Fruit fly (Drosophila melanogaster) Kc167 (cell line): ENCODE data around the gene PH4alphaSG2.

Source experiments
- Myc ChIP-seq: fragments of >200 bp; optimal IDR thresholded peaks from 2 replicates; lab custom pipeline; 2017; ENCODE audit warnings: missing external identifiers
- Sin3A ChIP-seq: fragments of >200 bp; optimal IDR thresholded peaks from 2 replicates; lab custom pipeline; 2018; ENCODE audit warnings: missing external identifiers
- h ChIP-seq: fragments of >200 bp; optimal IDR thresholded peaks from 3 replicates; lab custom pipeline; 2018; ENCODE audit warnings: missing external identifiers
- insv ChIP-seq: fragments of >200 bp; optimal IDR thresholded peaks from 3 replicates; lab custom pipeline; 2018; ENCODE audit warnings: missing external identifiers
- psq ChIP-seq: fragments of >200 bp; optimal IDR thresholded peaks from 2 replicates; lab custom pipeline; 2017; ENCODE audit warnings: missing external identifiers
- ttk ChIP-seq: sonication (Bioruptor generic); optimal IDR thresholded peaks from 2 replicates; lab custom pipeline; 2017; ENCODE audit warnings: missing external identifiers

Gene PH4alphaSG2

dm6 chr3R:30489797-30490196 is at the start of gene PH4alphaSG2:
TSS of gene PH4alphaSG2 (plus strand) at chr3R:30490074.
- no peak for TF ChIP-seq Myc (lab: Kevin White, UChicago)
- no peak for TF ChIP-seq Sin3A (lab: Kevin White, UChicago)
- TF ChIP-seq psq (lab: Kevin White, UChicago), result no peak
- TF ChIP-seq h (lab: Kevin White, UChicago), result no peak
- no peak for TF ChIP-seq ttk (lab: Kevin White, UChicago)
- no peak for TF ChIP-seq insv

DNA sequence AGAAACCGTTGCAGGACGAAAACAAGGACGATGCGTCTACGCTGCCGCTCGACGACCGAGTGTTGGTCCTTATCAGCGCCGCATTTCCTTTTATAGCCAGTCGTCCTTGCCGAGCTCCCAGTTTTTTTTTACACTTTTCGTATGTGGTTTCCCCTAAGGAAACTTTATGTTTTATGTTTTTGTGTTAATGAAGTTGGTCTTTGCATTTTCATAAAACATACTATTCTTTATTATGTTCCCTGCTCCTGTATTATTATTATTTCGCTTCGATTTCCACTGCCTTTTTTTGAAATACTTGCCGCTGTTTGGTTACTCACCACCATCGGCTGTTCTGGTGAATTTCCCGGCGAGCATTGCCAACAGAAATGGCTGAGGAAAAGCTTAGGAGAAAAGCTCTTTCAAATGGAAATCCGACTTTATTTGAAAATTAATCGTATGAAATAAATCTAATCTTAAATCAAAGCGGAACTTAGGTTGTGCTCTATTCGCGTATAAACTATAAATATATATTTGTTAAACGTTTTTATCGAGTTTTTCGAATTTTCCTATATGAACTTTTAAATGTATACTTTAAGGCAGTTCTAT is 46.2 kb upstream of the PH4alphaSG2 start, which contains the start of gene CG15537:
CG15537 (minus strand) TSS at position 51 of the 585 bp plus-strand sequence.
- no peak for TF ChIP-seq h (lab: Kevin White, UChicago)
- TF ChIP-seq ttk (lab: Kevin White, UChicago), result no peak
- TF ChIP-seq Sin3A (lab: Kevin White, UChicago), result no peak
- TF ChIP-seq insv, result no peak

DNA sequence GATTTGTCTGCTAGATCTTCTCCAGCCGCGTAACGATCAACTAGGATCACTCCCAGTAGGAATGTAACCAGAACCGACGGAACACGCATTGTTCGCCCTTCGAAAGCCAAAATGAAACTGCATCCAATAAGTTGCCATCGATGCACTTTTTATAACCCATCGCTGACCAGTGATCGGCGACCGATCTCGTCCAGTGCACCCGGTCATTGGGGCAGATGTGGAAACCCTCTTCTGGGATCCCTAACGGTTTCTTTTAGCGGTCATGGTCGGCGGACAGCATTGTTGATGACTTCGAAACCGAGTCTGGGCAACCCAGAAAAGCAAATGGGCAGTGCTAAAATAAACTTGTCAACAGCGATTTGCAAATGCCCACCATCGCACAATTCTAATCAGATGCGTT is 44.9 kb upstream of the PH4alphaSG2 start, which contains the start of gene Osi23:
Osi23 (minus strand) TSS at position 101 of the 400 bp plus-strand sequence.
- TF ChIP-seq Sin3A (lab: Kevin White, UChicago) (no peak), psq (lab: Kevin White, UChicago) (no peak), insv (no peak), ttk (lab: Kevin White, UChicago) (no peak), Myc (lab: Kevin White, UChicago) (no peak), h (lab: Kevin White, UChicago) (no peak)

- TF ChIP-seq ttk (lab: Kevin White, UChicago) (no peak), insv (no peak), h (lab: Kevin White, UChicago) (no peak), psq (lab: Kevin White, UChicago) (no peak), Myc (lab: Kevin White, UChicago) (no peak), Sin3A (lab: Kevin White, UChicago) (no peak)
Measured at dm6 chr3R:30449446-30449845, 40.4 kb upstream of the PH4alphaSG2 start.

- no peak for TF ChIP-seq ttk (lab: Kevin White, UChicago)
- TF ChIP-seq h (lab: Kevin White, UChicago), result no peak
- no peak for TF ChIP-seq psq (lab: Kevin White, UChicago)
- no peak for TF ChIP-seq insv
- no peak for TF ChIP-seq Sin3A (lab: Kevin White, UChicago)
- no peak for TF ChIP-seq Myc (lab: Kevin White, UChicago)
Measured at dm6 chr3R:30450224-30450623, 39.6 kb upstream of the PH4alphaSG2 start.

DNA sequence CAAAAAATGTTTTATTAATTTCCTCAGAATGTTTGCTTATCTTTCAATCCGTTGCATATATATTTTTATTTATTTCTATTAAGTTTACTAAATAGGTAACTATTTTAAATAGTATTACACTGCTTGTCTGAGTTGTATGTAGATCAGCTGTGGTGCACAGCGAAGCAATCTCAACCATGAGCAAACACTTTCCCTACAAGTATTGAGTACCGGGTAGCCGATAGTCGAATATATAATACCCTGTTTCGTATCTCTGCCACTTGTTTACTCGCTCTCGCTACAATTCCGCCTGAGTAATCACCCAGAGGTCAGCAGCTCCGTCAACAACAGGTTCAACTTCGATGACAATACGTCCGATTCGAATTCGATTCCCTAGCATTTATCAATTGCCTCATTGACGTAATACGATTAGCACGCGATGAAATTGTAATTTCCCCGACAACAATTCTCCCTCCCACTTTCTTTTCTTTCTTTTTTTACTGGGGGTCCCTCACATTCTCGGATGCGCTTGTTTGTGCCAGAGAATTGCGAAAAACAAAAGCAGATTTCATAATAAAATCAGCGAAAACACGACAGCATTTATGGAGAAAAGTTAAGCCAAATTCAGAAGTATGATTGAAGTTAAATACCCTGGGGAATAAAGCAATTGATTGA is 39.1 kb upstream of the PH4alphaSG2 start:
- TF ChIP-seq psq (lab: Kevin White, UChicago) (no peak), Sin3A (lab: Kevin White, UChicago) (no peak), insv (no peak), h (lab: Kevin White, UChicago) (no peak), ttk (lab: Kevin White, UChicago) (no peak), Myc (lab: Kevin White, UChicago) (no peak)

dm6 chr3R:30453236-30453635 is 36.6 kb upstream of the PH4alphaSG2 start:
- no peak for TF ChIP-seq Myc (lab: Kevin White, UChicago)
- TF ChIP-seq h (lab: Kevin White, UChicago), result no peak
- TF ChIP-seq insv, result no peak
- TF ChIP-seq Sin3A (lab: Kevin White, UChicago), result no peak
- no peak for TF ChIP-seq ttk (lab: Kevin White, UChicago)
- TF ChIP-seq psq (lab: Kevin White, UChicago), result no peak

DNA sequence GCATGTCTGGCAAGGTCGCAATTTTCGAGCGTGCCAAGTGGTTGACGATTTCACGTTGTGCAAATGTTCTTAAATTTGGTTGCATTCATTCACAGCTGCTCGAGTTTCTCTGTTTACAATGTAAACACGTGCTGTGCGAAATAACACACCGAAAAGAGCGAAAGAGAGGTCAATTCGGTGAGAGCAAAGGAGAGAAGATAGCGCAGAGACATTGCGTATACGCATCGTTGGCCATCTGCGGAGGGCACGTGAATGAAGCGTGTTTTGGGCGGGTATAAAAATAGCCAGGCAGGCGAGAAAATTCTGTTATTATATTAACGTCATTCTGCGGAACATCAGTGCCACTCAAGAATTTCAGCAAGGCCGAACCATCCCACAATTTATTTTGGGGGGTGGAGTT is 35.4 kb upstream of the PH4alphaSG2 start:
- TF ChIP-seq ttk (lab: Kevin White, UChicago) (no peak), h (lab: Kevin White, UChicago) (no peak), Sin3A (lab: Kevin White, UChicago) (no peak), insv (no peak), psq (lab: Kevin White, UChicago) (no peak), Myc (lab: Kevin White, UChicago) (no peak)

DNA sequence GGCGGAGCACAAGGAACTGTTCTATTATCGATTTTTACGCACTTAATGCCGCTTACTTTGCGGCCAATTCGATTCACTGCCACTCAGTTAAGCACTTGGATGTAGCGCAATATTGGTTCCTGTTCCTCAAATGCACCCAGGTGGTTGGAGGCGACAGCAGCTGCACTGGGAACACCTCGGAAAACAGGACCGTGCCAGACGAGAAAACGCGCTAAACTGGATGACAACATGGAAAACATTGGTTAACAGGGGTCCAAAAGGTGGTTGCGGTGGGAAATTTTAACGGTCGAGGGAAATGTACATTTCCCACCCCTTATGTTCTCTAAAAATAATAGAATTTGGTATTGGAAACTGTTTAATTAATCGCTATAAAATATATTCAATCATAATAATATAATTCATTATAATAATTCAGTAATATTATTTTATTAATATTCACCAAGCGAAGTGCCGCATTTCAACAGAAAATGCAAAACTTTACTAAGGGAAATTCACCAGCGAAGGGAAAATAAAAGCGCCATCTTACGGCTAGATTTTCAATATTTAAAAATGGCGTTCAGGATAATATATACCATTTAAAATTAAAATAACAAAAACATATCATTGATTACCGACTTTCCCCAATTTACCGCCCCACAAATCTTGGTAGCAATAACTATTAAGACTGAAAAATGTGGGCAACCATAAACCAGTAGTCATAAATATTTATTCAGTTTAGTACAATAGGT is 33.9 kb upstream of the PH4alphaSG2 start, which contains the start of gene aralar1:
aralar1 (minus strand) TSS at position 51 of the 728 bp plus-strand sequence.
- TF ChIP-seq insv, result no peak
- TF ChIP-seq ttk (lab: Kevin White, UChicago), result no peak
- TF ChIP-seq psq (lab: Kevin White, UChicago), result no peak
- TF ChIP-seq Myc (lab: Kevin White, UChicago), result no peak
- TF ChIP-seq Sin3A (lab: Kevin White, UChicago), result no peak
- no peak for TF ChIP-seq h (lab: Kevin White, UChicago)

DNA sequence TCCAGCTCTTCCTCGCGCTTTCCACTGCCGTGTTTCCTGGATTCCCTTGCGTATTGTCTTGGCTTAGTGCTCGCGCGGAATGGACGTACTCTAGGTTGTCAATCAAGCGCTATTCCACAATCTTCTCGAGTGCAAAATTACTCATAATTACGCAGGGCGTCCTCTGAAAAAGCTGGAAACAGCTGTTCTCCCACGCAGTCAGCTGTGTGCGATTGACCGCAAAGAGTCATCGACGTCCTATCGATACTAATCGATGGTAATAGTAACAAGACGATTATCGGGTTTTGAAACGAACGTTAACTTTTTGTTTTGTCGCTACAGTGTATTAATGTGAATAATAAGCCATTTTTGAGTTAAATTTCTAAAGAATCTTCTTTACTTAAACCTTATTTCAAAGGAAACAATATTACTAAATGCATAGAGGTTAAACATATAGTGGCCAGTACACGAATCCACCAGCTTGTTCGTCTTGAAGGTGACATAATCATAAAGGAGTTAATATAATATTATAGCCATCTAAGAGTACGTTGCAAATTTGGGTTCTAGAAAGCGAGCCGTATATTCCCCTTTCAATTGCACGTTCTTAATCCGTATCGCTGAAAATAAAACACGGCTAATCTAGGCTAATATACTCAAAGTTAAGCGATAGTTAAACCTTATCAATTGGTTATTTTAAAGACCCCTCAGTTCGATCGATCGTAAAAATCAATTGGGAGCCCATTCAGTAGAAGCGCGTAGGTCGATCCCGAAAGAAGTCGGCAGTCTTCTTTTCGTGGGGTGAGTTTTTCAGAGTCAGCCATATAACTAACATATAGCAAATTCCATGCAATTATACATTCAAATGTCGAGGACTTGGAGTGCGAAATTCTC is 30.6 kb upstream of the PH4alphaSG2 start, which contains the start of the genes CG2224 and CDase:
CG2224 (minus strand) TSS at position 235 of the 870 bp plus-strand sequence.
CDase (plus strand) TSS at position 456 of the 870 bp plus-strand sequence.
- no peak for TF ChIP-seq ttk (lab: Kevin White, UChicago)
- TF ChIP-seq insv, result no peak
- no peak for TF ChIP-seq psq (lab: Kevin White, UChicago)
- no peak for TF ChIP-seq h (lab: Kevin White, UChicago)
- TF ChIP-seq Sin3A (lab: Kevin White, UChicago), result no peak
- no peak for TF ChIP-seq Myc (lab: Kevin White, UChicago)
